Worm (Caenorhabditis elegans) whole organism, mixed stage, embryonic: ENCODE results near the gene ZK792.4.

ENCODE experiments used
- blmp-1 ChIP-seq: fragments of 150-350 bp; optimal IDR thresholded peaks from 2 replicates; lab custom pipeline; 2014; ENCODE audit warnings: missing biosample characterization, missing genetic modification characterization
- ces-1 ChIP-seq: fragments of 150-350 bp; optimal IDR thresholded peaks from 2 replicates; lab custom pipeline; 2014; ENCODE audit warnings: missing biosample characterization, missing genetic modification reagents, missing genetic modification characterization
- elt-3 ChIP-seq: fragments of 150-350 bp; optimal IDR thresholded peaks from 2 replicates; lab custom pipeline; 2014; ENCODE audit warnings: missing biosample characterization, missing genetic modification characterization
- flh-1 ChIP-seq: fragments of 200-800 bp; sonication (Bioruptor generic); optimal IDR thresholded peaks from 2 replicates; lab custom pipeline; 2018; ENCODE audit warnings: mild to moderate bottlenecking, missing genetic modification characterization, moderate library complexity, missing compliant biosample characterization
- lin-13 ChIP-seq: fragments of 150-350 bp; optimal IDR thresholded peaks from 2 replicates; lab custom pipeline; 2014; ENCODE audit warnings: missing biosample characterization, missing genetic modification characterization
- mep-1 ChIP-seq: fragments of 150-350 bp; optimal IDR thresholded peaks from 2 replicates; lab custom pipeline; 2017; ENCODE audit warnings: missing biosample characterization, missing genetic modification reagents, missing genetic modification characterization, inconsistent platforms
- nhr-12 ChIP-seq: fragments of 150-350 bp; optimal IDR thresholded peaks from 2 replicates; lab custom pipeline; 2014; ENCODE audit warnings: missing biosample characterization, missing genetic modification characterization
- nhr-237 ChIP-seq: fragments of 150-350 bp; optimal IDR thresholded peaks from 2 replicates; lab custom pipeline; 2014; ENCODE audit warnings: missing biosample characterization, missing genetic modification characterization
- nhr-76 ChIP-seq: sonication (generic microtip); optimal IDR thresholded peaks from 2 replicates; lab custom pipeline; 2017; ENCODE audit warnings: missing biosample characterization, missing genetic modification characterization
- snpc-4 ChIP-seq: fragments of 150-350 bp; optimal IDR thresholded peaks from 2 replicates; lab custom pipeline; 2014; ENCODE audit warnings: missing biosample characterization, missing genetic modification characterization
- unc-39 ChIP-seq: fragments of 150-350 bp; optimal IDR thresholded peaks from 2 replicates; lab custom pipeline; 2014; ENCODE audit warnings: missing biosample characterization, missing genetic modification characterization
- unc-62 ChIP-seq: fragments of 150-350 bp; optimal IDR thresholded peaks from 2 replicates; lab custom pipeline; 2014; ENCODE audit warnings: missing biosample characterization, missing genetic modification reagents, missing genetic modification characterization
- ztf-11 ChIP-seq: fragments of 150-350 bp; optimal IDR thresholded peaks from 2 replicates; lab custom pipeline; 2014; ENCODE audit warnings: missing biosample characterization, missing genetic modification characterization

ce11 chrIV:11651965-11652453 lies 29.8 kb downstream of the ZK792.4 start, which contains the start of the genes acl-3 and ndub-6:
- no peak for TF ChIP-seq ces-1 (GFP tag; lab: Kevin White, UChicago)
- no peak for TF ChIP-seq unc-62 (GFP tag; lab: Kevin White, UChicago)
- no peak for TF ChIP-seq blmp-1
- TF ChIP-seq unc-39 = no peak
- no peak for TF ChIP-seq ztf-11 (tag; lab: Kevin White, UChicago)
- TF ChIP-seq mep-1 (tag; lab: Kevin White, UChicago) = no peak
- no peak for TF ChIP-seq nhr-76
- TF ChIP-seq nhr-237 (tag; lab: Kevin White, UChicago) = no peak
- TF ChIP-seq snpc-4 = no peak
- TF ChIP-seq lin-13 (tag; lab: Kevin White, UChicago) = no peak
- TF ChIP-seq flh-1 (GFP tag; lab: Kevin White, UChicago) = no peak
- no peak for TF ChIP-seq nhr-12 (tag; lab: Kevin White, UChicago)
- TF ChIP-seq elt-3 = no peak
